Worm (Caenorhabditis elegans) whole organism, L4 larva: ENCODE results near the gene hsp-12.2.

ENCODE experiments used
- aly-2 ChIP-seq: sonication (generic microtip); optimal IDR thresholded peaks from 2 replicates; lab custom pipeline; 2018; ENCODE audit warnings: missing biosample characterization, missing genetic modification characterization
- jun-1 ChIP-seq: fragments of 150-350 bp; optimal IDR thresholded peaks from 2 replicates; lab custom pipeline; 2014; ENCODE audit warnings: missing biosample characterization, missing genetic modification reagents, missing genetic modification characterization
- mdl-1 ChIP-seq, 2 experiments: fragments of 150-350 bp in 1 of 2; sonication (generic microtip) in 1 of 2; optimal IDR thresholded peaks; 2 replicates each; lab custom pipeline; 2014 to 2017; ENCODE audit warnings: missing biosample characterization in 2 of 2, missing genetic modification characterization in 2 of 2
- unc-130 ChIP-seq: sonication (generic microtip); optimal IDR thresholded peaks from 2 replicates; lab custom pipeline; 2016; ENCODE audit warnings: missing genetic modification reagents, missing genetic modification characterization, missing compliant biosample characterization
- zip-2 ChIP-seq: fragments of 150-350 bp; optimal IDR thresholded peaks from 2 replicates; lab custom pipeline; 2014; ENCODE audit warnings: missing biosample characterization, missing genetic modification characterization
- ztf-11 ChIP-seq: fragments of 150-350 bp; optimal IDR thresholded peaks from 2 replicates; lab custom pipeline; 2014; ENCODE audit warnings: missing biosample characterization, missing genetic modification characterization

DNA sequence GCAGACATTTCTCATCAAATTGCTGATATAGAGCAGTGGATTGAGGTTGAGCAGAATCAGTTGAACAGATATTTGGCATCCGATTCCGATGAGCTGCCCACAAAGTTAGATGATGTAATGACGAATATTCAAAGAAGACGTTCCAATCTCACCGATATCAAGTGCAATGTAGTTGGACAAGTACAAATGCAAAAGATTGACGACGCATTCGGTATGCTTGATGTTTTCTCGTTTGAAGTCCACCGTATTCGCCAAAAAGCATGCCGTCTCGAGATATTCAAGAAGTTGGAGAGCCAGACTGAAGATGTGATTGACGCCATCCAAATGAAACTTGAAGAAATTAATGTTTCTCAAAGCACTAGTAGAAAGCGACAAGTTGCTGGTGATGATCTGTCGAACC lies 47.3 kb downstream of the hsp-12.2 start:
- TF ChIP-seq mdl-1 (tag; optimal IDR thresholded peaks at IDR 0.05; lab: Kevin White, UChicago), result no peak
- no peak for TF ChIP-seq ztf-11 (tag; lab: Kevin White, UChicago)
- no peak for TF ChIP-seq zip-2
- TF ChIP-seq jun-1 (tag; lab: Kevin White, UChicago), result no peak
- no peak for TF ChIP-seq aly-2 (tag; lab: Kevin White, UChicago)
- no peak for TF ChIP-seq unc-130
